Worm (Caenorhabditis elegans) whole organism, L2 larva: ENCODE results near the gene acdh-12.

ENCODE experiments used
- C34F6.9 ChIP-seq: fragments of 150-350 bp; optimal IDR thresholded peaks from 2 replicates; lab custom pipeline; 2014; ENCODE audit warnings: missing biosample characterization, missing genetic modification characterization
- ama-1 ChIP-seq: fragments of 150-350 bp; optimal IDR thresholded peaks from 2 replicates; lab custom pipeline; 2018; ENCODE audit warnings: inconsistent platforms
- crh-2 ChIP-seq: sonication (generic microtip); optimal IDR thresholded peaks from 2 replicates; lab custom pipeline; 2017; ENCODE audit warnings: missing biosample characterization, missing genetic modification characterization
- fos-1 ChIP-seq: fragments of 150-350 bp; optimal IDR thresholded peaks from 2 replicates; lab custom pipeline; 2014; ENCODE audit warnings: missing biosample characterization, missing genetic modification characterization
- lin-13 ChIP-seq: fragments of 150-350 bp; optimal IDR thresholded peaks from 2 replicates; lab custom pipeline; 2014; ENCODE audit warnings: missing biosample characterization, missing genetic modification reagents, missing genetic modification characterization
- unc-62 ChIP-seq: fragments of 150-350 bp; optimal IDR thresholded peaks from 2 replicates; lab custom pipeline; 2014; ENCODE audit warnings: missing biosample characterization, missing genetic modification reagents, missing genetic modification characterization

DNA sequence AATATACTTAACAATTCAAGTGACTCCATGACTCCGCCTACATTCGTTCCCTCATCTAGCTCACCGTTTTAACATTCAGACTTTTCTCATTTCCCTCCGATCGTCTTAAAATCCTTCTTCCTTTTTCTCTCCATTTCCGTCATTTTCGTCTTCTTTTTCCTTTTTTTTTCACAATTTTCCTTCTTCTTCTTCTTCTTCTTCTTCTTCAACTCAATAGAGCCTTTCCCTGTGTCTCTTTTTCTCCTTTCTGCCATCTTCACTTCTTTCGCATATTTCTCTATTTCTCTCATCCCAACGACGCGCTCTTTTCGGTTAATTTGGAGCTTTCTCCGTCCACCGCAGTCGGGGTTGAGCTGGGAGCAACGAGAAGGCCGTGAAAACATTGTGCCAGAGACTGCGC lies 12.8 kb downstream of the acdh-12 start:
- no peak for TF ChIP-seq ama-1 (lab: Kevin White, UChicago)
- TF ChIP-seq C34F6.9: peak; percentile 64
- peak; percentile 31 for TF ChIP-seq crh-2 (tag; lab: Kevin White, UChicago)
- TF ChIP-seq fos-1: no peak
- TF ChIP-seq lin-13 (GFP tag; lab: Kevin White, UChicago): no peak
- no peak for TF ChIP-seq unc-62 (GFP tag; lab: Kevin White, UChicago)
